Worm (Caenorhabditis elegans) whole organism, L2 larva: ENCODE data around the gene str-158.

Source experiments
- nhr-6 ChIP-seq: fragments of 150-350 bp; optimal IDR thresholded peaks from 2 replicates; lab custom pipeline; 2014; ENCODE audit warnings: missing biosample characterization, missing genetic modification characterization
- nhr-77 ChIP-seq: fragments of 150-350 bp; optimal IDR thresholded peaks from 2 replicates; lab custom pipeline; 2014; ENCODE audit warnings: missing biosample characterization, missing genetic modification characterization

- TF ChIP-seq nhr-6 (tag; lab: Kevin White, UChicago) (no peak), nhr-77 (tag; lab: Kevin White, UChicago) (no peak)
Observed at ce11 chrIV:4930754-4931322, 13.0 kb downstream of the str-158 start.
